Fruit fly (Drosophila melanogaster) whole organism, embryonic: ENCODE measurements around the gene Sec22.

Experiments used
- Antp ChIP-seq: fragments of 200-800 bp; sonication (Bioruptor generic); optimal IDR thresholded peaks from 3 replicates; lab custom pipeline; 2016; ENCODE audit warnings: missing biosample characterization, missing genetic modification characterization
- CG11723 ChIP-seq: fragments of 200-800 bp; sonication (Bioruptor generic); optimal IDR thresholded peaks from 2 replicates; lab custom pipeline; 2017; ENCODE audit warnings: missing biosample characterization, mild to moderate bottlenecking, missing genetic modification characterization
- CG12236 ChIP-seq: fragments of 200-800 bp; sonication (Bioruptor generic); optimal IDR thresholded peaks from 2 replicates; lab custom pipeline; 2016; ENCODE audit warnings: missing biosample characterization, missing genetic modification characterization
- CG12391 ChIP-seq: fragments of 200-800 bp; sonication (Bioruptor generic); optimal IDR thresholded peaks from 3 replicates; lab custom pipeline; 2018; ENCODE audit warnings: missing biosample characterization, mild to moderate bottlenecking, missing genetic modification characterization, moderate library complexity
- CG13775 ChIP-seq: fragments of 200-800 bp; sonication (Bioruptor generic); optimal IDR thresholded peaks from 3 replicates; lab custom pipeline; 2017; ENCODE audit warnings: missing biosample characterization, mild to moderate bottlenecking, missing genetic modification characterization
- CG15011 ChIP-seq: fragments of 200-800 bp; sonication (Bioruptor generic); optimal IDR thresholded peaks from 3 replicates; lab custom pipeline; 2018; ENCODE audit warnings: missing biosample characterization, mild to moderate bottlenecking, missing genetic modification characterization
- CG15479 ChIP-seq: fragments of 200-800 bp; sonication (Bioruptor generic); optimal IDR thresholded peaks from 3 replicates; lab custom pipeline; 2019; ENCODE audit warnings: missing biosample characterization, mild to moderate bottlenecking, missing genetic modification characterization, moderate library complexity
- CG15514 ChIP-seq: fragments of 200-800 bp; sonication (Bioruptor generic); optimal IDR thresholded peaks from 3 replicates; lab custom pipeline; 2017; ENCODE audit warnings: missing biosample characterization, missing genetic modification characterization, mild to moderate bottlenecking, moderate library complexity, missing genetic modification reagents
- CG1602 ChIP-seq: fragments of 200-800 bp; sonication (Bioruptor generic); optimal IDR thresholded peaks from 3 replicates; lab custom pipeline; 2016; ENCODE audit warnings: missing biosample characterization, missing genetic modification characterization
- CG1603 ChIP-seq: fragments of 200-800 bp; sonication (Bioruptor generic); optimal IDR thresholded peaks from 2 replicates; lab custom pipeline; 2019; ENCODE audit warnings: missing biosample characterization, mild to moderate bottlenecking, missing genetic modification characterization, moderate library complexity
- CG18764 ChIP-seq: fragments of 200-800 bp; sonication (Bioruptor generic); optimal IDR thresholded peaks from 3 replicates; lab custom pipeline; 2016; ENCODE audit warnings: missing biosample characterization, missing genetic modification characterization
- CG2678 ChIP-seq: fragments of 200-800 bp; sonication (Bioruptor generic); optimal IDR thresholded peaks from 3 replicates; lab custom pipeline; 2019; ENCODE audit warnings: missing biosample characterization, mild to moderate bottlenecking, missing genetic modification characterization, moderate library complexity
- CG2712 ChIP-seq: fragments of 200-800 bp; optimal IDR thresholded peaks from 3 replicates; lab custom pipeline; 2019; ENCODE audit warnings: missing biosample characterization, mild to moderate bottlenecking, missing genetic modification characterization, moderate library complexity
- CG30020 ChIP-seq: fragments of 200-800 bp; optimal IDR thresholded peaks from 2 replicates; lab custom pipeline; 2019; ENCODE audit warnings: missing biosample characterization, mild to moderate bottlenecking, missing genetic modification characterization, moderate library complexity
- CG3281 ChIP-seq: fragments of 200-800 bp; sonication (Bioruptor generic); optimal IDR thresholded peaks from 3 replicates; lab custom pipeline; 2017; ENCODE audit warnings: missing biosample characterization, mild to moderate bottlenecking, missing genetic modification characterization
- CG42726 ChIP-seq: fragments of 200-800 bp; sonication (Bioruptor generic); IDR thresholded peaks from 2 replicates; pipeline ENCODE4 v1.3.6; 2022; ENCODE audit warnings: missing biosample characterization, missing genetic modification characterization; ENCODE audit not compliant: partially characterized antibody
- CG8478 ChIP-seq: fragments of >200 bp; optimal IDR thresholded peaks from 2 replicates; lab custom pipeline; 2018
- CG8944 ChIP-seq: fragments of 200-800 bp; sonication (Bioruptor generic); optimal IDR thresholded peaks from 3 replicates; lab custom pipeline; 2016; ENCODE audit warnings: missing biosample characterization, missing genetic modification characterization
- D ChIP-seq, 2 experiments: fragments of 200-800 bp in 1 of 2; fragments of >200 bp in 1 of 2; sonication (Bioruptor generic) in 1 of 2; optimal IDR thresholded peaks; 2 replicates in 1 of 2; 3 replicates in 1 of 2; lab custom pipeline; 2017; ENCODE audit warnings: mild to moderate bottlenecking in 1 of 2, missing biosample characterization in 1 of 2, missing genetic modification characterization in 1 of 2, missing genetic modification reagents in 1 of 2
- Fer1 ChIP-seq: fragments of 200-800 bp; sonication (Bioruptor generic); optimal IDR thresholded peaks from 2 replicates; lab custom pipeline; 2017; ENCODE audit warnings: missing biosample characterization, mild to moderate bottlenecking, missing genetic modification characterization
- Fer2 ChIP-seq: fragments of 200-800 bp; sonication (Bioruptor generic); optimal IDR thresholded peaks from 2 replicates; lab custom pipeline; 2018; ENCODE audit warnings: missing biosample characterization, mild to moderate bottlenecking, missing genetic modification characterization, moderate library complexity
- Gsc ChIP-seq: fragments of 200-800 bp; sonication (Bioruptor generic); IDR thresholded peaks from 2 replicates; pipeline ENCODE4 v1.3.6; 2022; ENCODE audit warnings: missing biosample characterization, missing genetic modification characterization
- H2.0 ChIP-seq: fragments of 200-800 bp; sonication (Bioruptor generic); IDR thresholded peaks from 2 replicates; pipeline ENCODE4 v1.3.6; 2022; ENCODE audit warnings: missing biosample characterization, missing genetic modification characterization
- HLHmδ ChIP-seq: fragments of 200-800 bp; sonication (Bioruptor generic); optimal IDR thresholded peaks from 2 replicates; lab custom pipeline; 2018; ENCODE audit warnings: missing biosample characterization, mild to moderate bottlenecking, missing genetic modification characterization, moderate library complexity
- HmgZ ChIP-seq: fragments of 200-800 bp; sonication (Bioruptor generic); optimal IDR thresholded peaks from 2 replicates; lab custom pipeline; 2018; ENCODE audit warnings: missing biosample characterization, mild to moderate bottlenecking, missing genetic modification characterization
- Lhr ChIP-seq: fragments of 200-800 bp; sonication (Bioruptor generic); optimal IDR thresholded peaks from 3 replicates; lab custom pipeline; 2017; ENCODE audit warnings: mild to moderate bottlenecking, missing biosample characterization, missing genetic modification reagents, missing genetic modification characterization
- MESR4 ChIP-seq: fragments of 200-800 bp; sonication (Bioruptor generic); optimal IDR thresholded peaks from 2 replicates; lab custom pipeline; 2018; ENCODE audit warnings: missing biosample characterization, mild to moderate bottlenecking, missing genetic modification characterization, moderate library complexity
- Myb ChIP-seq: fragments of 200-800 bp; sonication (Bioruptor generic); optimal IDR thresholded peaks from 2 replicates; lab custom pipeline; 2016; ENCODE audit warnings: missing biosample characterization, missing genetic modification characterization
- Oli ChIP-seq: fragments of 200-800 bp; sonication (Bioruptor generic); optimal IDR thresholded peaks from 2 replicates; lab custom pipeline; 2018; ENCODE audit warnings: missing biosample characterization, mild to moderate bottlenecking, missing genetic modification characterization, moderate library complexity
- Scr ChIP-seq: fragments of 200-800 bp; sonication (Bioruptor generic); IDR thresholded peaks from 2 replicates; pipeline ENCODE4 v1.3.6; 2022; ENCODE audit warnings: missing biosample characterization, missing genetic modification characterization; ENCODE audit not compliant: partially characterized antibody
- Taf1 ChIP-seq: fragments of 200-800 bp; sonication (Bioruptor generic); IDR thresholded peaks from 2 replicates; pipeline ENCODE4 v1.3.6; 2022; ENCODE audit warnings: missing biosample characterization, missing genetic modification characterization
- ash1 ChIP-seq: fragments of 200-800 bp; sonication (Bioruptor generic); optimal IDR thresholded peaks from 2 replicates; lab custom pipeline; 2018; ENCODE audit warnings: missing biosample characterization, mild to moderate bottlenecking, missing genetic modification characterization
- bcd ChIP-seq: fragments of 200-800 bp; sonication (Bioruptor generic); optimal IDR thresholded peaks from 2 replicates; lab custom pipeline; 2017; ENCODE audit warnings: missing biosample characterization, mild to moderate bottlenecking, missing genetic modification characterization
- btn ChIP-seq: fragments of 200-800 bp; sonication (Bioruptor generic); optimal IDR thresholded peaks from 2 replicates; lab custom pipeline; 2016; ENCODE audit warnings: missing biosample characterization, missing genetic modification characterization
- chn ChIP-seq: fragments of 200-800 bp; sonication (Bioruptor generic); optimal IDR thresholded peaks from 2 replicates; lab custom pipeline; 2016; ENCODE audit warnings: missing biosample characterization, missing genetic modification characterization
- gro ChIP-seq: fragments of 200-800 bp; sonication (Bioruptor generic); optimal IDR thresholded peaks from 2 replicates; lab custom pipeline; 2016; ENCODE audit warnings: missing biosample characterization, missing genetic modification characterization
- hbn ChIP-seq: fragments of 200-800 bp; sonication (Bioruptor generic); IDR thresholded peaks from 2 replicates; pipeline ENCODE4 v1.3.6; 2022; ENCODE audit warnings: missing biosample characterization, missing genetic modification characterization; ENCODE audit not compliant: partially characterized antibody
- hth ChIP-seq: fragments of >200 bp; optimal IDR thresholded peaks from 2 replicates; lab custom pipeline; 2017; ENCODE audit warnings: inconsistent platforms
- lola ChIP-seq, 3 experiments: fragments of >200 bp in 2 of 3; fragments of 200-800 bp in 1 of 3; sonication (Bioruptor generic) in 1 of 3; optimal IDR thresholded peaks; 2 replicates each; lab custom pipeline; 2017 to 2019; ENCODE audit warnings: missing biosample characterization in 3 of 3, missing genetic modification characterization in 3 of 3, mild to moderate bottlenecking in 1 of 3, moderate library complexity in 1 of 3
- mld ChIP-seq: fragments of 200-800 bp; sonication (Bioruptor generic); IDR thresholded peaks from 3 replicates; pipeline ENCODE4 v1.3.6; 2022; ENCODE audit warnings: missing biosample characterization, missing genetic modification characterization; ENCODE audit not compliant: partially characterized antibody
- nmo ChIP-seq: fragments of 200-800 bp; sonication (Bioruptor generic); optimal IDR thresholded peaks from 2 replicates; lab custom pipeline; 2018; ENCODE audit warnings: missing biosample characterization, mild to moderate bottlenecking, missing genetic modification characterization, moderate library complexity
- scrt ChIP-seq: fragments of 200-800 bp; sonication (Bioruptor generic); optimal IDR thresholded peaks from 2 replicates; lab custom pipeline; 2018; ENCODE audit warnings: missing biosample characterization, mild to moderate bottlenecking, missing genetic modification characterization, moderate library complexity
- trem ChIP-seq: fragments of 200-800 bp; optimal IDR thresholded peaks from 3 replicates; lab custom pipeline; 2019; ENCODE audit warnings: missing biosample characterization, mild to moderate bottlenecking, missing genetic modification characterization, moderate library complexity
- twi ChIP-seq: fragments of 200-800 bp; optimal IDR thresholded peaks from 2 replicates; lab custom pipeline; 2019; ENCODE audit warnings: missing biosample characterization, mild to moderate bottlenecking, missing genetic modification characterization, moderate library complexity
- vvl ChIP-seq: fragments of 200-800 bp; sonication (Bioruptor generic); IDR thresholded peaks from 2 replicates; pipeline ENCODE4 v1.3.6; 2022; ENCODE audit warnings: missing biosample characterization, missing genetic modification characterization
- wor ChIP-seq: fragments of 200-800 bp; sonication (Bioruptor generic); IDR thresholded peaks from 2 replicates; pipeline ENCODE4 v1.3.6; 2022; ENCODE audit warnings: missing biosample characterization, missing genetic modification characterization
- zen ChIP-seq: fragments of 200-800 bp; sonication (Bioruptor generic); optimal IDR thresholded peaks from 3 replicates; lab custom pipeline; 2018; ENCODE audit warnings: missing biosample characterization, mild to moderate bottlenecking, missing genetic modification characterization, moderate library complexity
- zen2 ChIP-seq: fragments of 200-800 bp; sonication (Bioruptor generic); IDR thresholded peaks from 3 replicates; pipeline ENCODE4 v1.3.6; 2022; ENCODE audit warnings: missing biosample characterization, missing genetic modification characterization; ENCODE audit not compliant: partially characterized antibody
- zf30C ChIP-seq: fragments of 200-800 bp; sonication (Bioruptor generic); optimal IDR thresholded peaks from 3 replicates; lab custom pipeline; 2018; ENCODE audit warnings: missing biosample characterization, mild to moderate bottlenecking, missing genetic modification characterization

Sec22 gene

DNA sequence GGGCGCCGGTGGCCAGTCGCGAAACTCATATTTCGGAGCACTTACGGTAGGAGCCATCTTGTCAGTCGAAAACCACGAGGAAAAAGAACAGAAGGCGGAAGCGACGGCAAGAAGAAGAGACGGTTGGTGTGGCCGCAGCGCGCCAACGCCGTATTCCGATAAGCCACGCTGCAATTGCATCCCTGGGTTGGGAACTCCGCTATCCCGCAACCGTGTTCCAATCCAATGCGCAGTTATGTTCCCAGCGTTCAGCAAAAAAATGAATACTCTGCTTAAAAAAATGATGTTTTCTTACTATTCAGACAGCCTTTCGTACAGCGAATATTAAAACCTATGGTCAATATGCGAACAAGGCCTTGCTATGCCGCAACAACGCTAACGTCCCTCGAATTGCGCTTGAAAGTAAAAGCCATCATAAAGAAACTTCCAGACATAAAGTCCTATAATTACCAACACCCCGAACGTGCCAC lies 40.8 kb upstream of the Sec22 start, which contains the start of gene RpL22 (continued):
- no peak for TF ChIP-seq mld
- no peak for TF ChIP-seq zen2
- TF ChIP-seq CG18764, result peak; percentile 87
- TF ChIP-seq CG8944, result peak; percentile 75
- peak in 1 of 3 experiments; percentile 59 for TF ChIP-seq lola (GFP tag; optimal IDR thresholded peaks at IDR 0.05; lab: Kevin White, UChicago)
- TF ChIP-seq scrt (GFP tag; lab: Kevin White, UChicago), result peak; percentile 86
- TF ChIP-seq gro, result peak; percentile 90
- peak; percentile 98 for TF ChIP-seq HLHmδ (GFP tag; lab: Kevin White, UChicago)
- peak; percentile 82 for TF ChIP-seq chn
- peak; percentile 86 for TF ChIP-seq CG3281
- peak; percentile 95 for TF ChIP-seq CG15514 (GFP tag; lab: Kevin White, UChicago)
- no peak for TF ChIP-seq D (optimal IDR thresholded peaks at IDR 0.05; lab: Kevin White, UChicago)
- TF ChIP-seq D (GFP tag; optimal IDR thresholded peaks at IDR 0.05; lab: Kevin White, UChicago), result peak; percentile 83
- TF ChIP-seq CG15011 (GFP tag; lab: Kevin White, UChicago), result peak; percentile 84
- peak; percentile 94 for TF ChIP-seq bcd (GFP tag; lab: Kevin White, UChicago)
- TF ChIP-seq btn (GFP tag; lab: Kevin White, UChicago), result peak; percentile 85
- TF ChIP-seq Scr (GFP tag; lab: Robert Waterston, UW), result no peak
- TF ChIP-seq CG2712 (tag; lab: Kevin White, UChicago), result peak; percentile 82
- peak; percentile 89 for TF ChIP-seq ash1
- TF ChIP-seq CG1603 (tag; lab: Kevin White, UChicago), result peak; percentile 96
- TF ChIP-seq CG12391 (tag; lab: Kevin White, UChicago), result peak; percentile 87
- TF ChIP-seq twi (tag; lab: Kevin White, UChicago), result peak; percentile 42
- TF ChIP-seq CG8478 (lab: Kevin White, UChicago), result no peak
- no peak for TF ChIP-seq hth
- TF ChIP-seq Oli (tag; lab: Kevin White, UChicago), result peak; percentile 60
- no peak for TF ChIP-seq CG42726 (GFP tag; lab: Robert Waterston, UW)
- TF ChIP-seq Lhr, result peak; percentile 97
- peak; percentile 72 for TF ChIP-seq CG2678 (tag; lab: Kevin White, UChicago)
- TF ChIP-seq CG11723 (GFP tag; lab: Kevin White, UChicago), result peak; percentile 80
- peak; percentile 92 for TF ChIP-seq vvl (GFP tag; lab: Robert Waterston, UW)
- no peak for TF ChIP-seq hbn (GFP tag; lab: Robert Waterston, UW)
- peak; percentile 44 for TF ChIP-seq CG30020 (tag; lab: Kevin White, UChicago)
- peak; percentile 45 for TF ChIP-seq zf30C (GFP tag; lab: Kevin White, UChicago)
- TF ChIP-seq Taf1, result peak; percentile 46; the same call in 1 of the 2 replicates
- TF ChIP-seq MESR4 (GFP tag; lab: Kevin White, UChicago), result peak; percentile 100
- TF ChIP-seq CG13775, result peak; percentile 94
- TF ChIP-seq CG1602 (GFP tag; lab: Kevin White, UChicago), result peak; percentile 44
- TF ChIP-seq Antp (GFP tag; lab: Kevin White, UChicago), result peak; percentile 75
- TF ChIP-seq trem (tag; lab: Kevin White, UChicago), result peak; percentile 89
- no peak for TF ChIP-seq CG15479 (GFP tag; lab: Kevin White, UChicago)
- TF ChIP-seq nmo, result peak; percentile 81
- peak; percentile 94 for TF ChIP-seq Fer1 (GFP tag; lab: Kevin White, UChicago)
- TF ChIP-seq wor (GFP tag; lab: Robert Waterston, UW), result 0 out of 2 replicates have a peak, but pooled peaks have one; percentile 32
- peak; percentile 89 for TF ChIP-seq Myb (GFP tag; lab: Kevin White, UChicago)
- TF ChIP-seq Gsc (GFP tag; lab: Robert Waterston, UW), result no peak
- peak; percentile 94 for TF ChIP-seq HmgZ (tag; lab: Kevin White, UChicago)
- TF ChIP-seq Fer2 (tag; lab: Kevin White, UChicago), result peak; percentile 60
- TF ChIP-seq CG12236, result peak; percentile 75
- TF ChIP-seq zen (tag; lab: Kevin White, UChicago), result peak; percentile 71
- peak; percentile 69 for TF ChIP-seq H2.0 (GFP tag; lab: Robert Waterston, UW)
